Fruit fly (Drosophila melanogaster) whole organism, wandering third instar larva: ENCODE data around the gene GstO1.

Experiments used
- CG9705 ChIP-seq: fragments of 200-800 bp; sonication (Bioruptor generic); optimal IDR thresholded peaks from 2 replicates; lab custom pipeline; 2018; ENCODE audit warnings: missing biosample characterization, mild to moderate bottlenecking, missing genetic modification characterization
- GATAd ChIP-seq: sonication (Bioruptor generic); optimal IDR thresholded peaks from 2 replicates; lab custom pipeline; 2016; ENCODE audit warnings: missing biosample characterization, missing genetic modification characterization
- Hr83 ChIP-seq: fragments of 200-300 bp; sonication (Bioruptor generic); optimal IDR thresholded peaks from 2 replicates; lab custom pipeline; 2016; ENCODE audit warnings: missing biosample characterization, mild to moderate bottlenecking, missing genetic modification characterization, moderate library complexity; ENCODE audit not compliant: poor library complexity, severe bottlenecking
- Myc ChIP-seq: fragments of >200 bp; optimal IDR thresholded peaks from 2 replicates; lab custom pipeline; 2017
- OdsH ChIP-seq: fragments of 200-800 bp; sonication (Bioruptor generic); optimal IDR thresholded peaks from 2 replicates; lab custom pipeline; 2016; ENCODE audit warnings: missing biosample characterization, mild to moderate bottlenecking, missing genetic modification characterization
- br ChIP-seq: fragments of 200-800 bp; sonication (Bioruptor generic); optimal IDR thresholded peaks from 2 replicates; lab custom pipeline; 2016; ENCODE audit warnings: missing biosample characterization, missing genetic modification characterization
- brk ChIP-seq: fragments of 200-800 bp; sonication (Bioruptor generic); optimal IDR thresholded peaks from 2 replicates; lab custom pipeline; 2016; ENCODE audit warnings: missing biosample characterization, mild to moderate bottlenecking, missing genetic modification characterization
- h ChIP-seq: fragments of 200-800 bp; sonication (Bioruptor generic); optimal IDR thresholded peaks from 3 replicates; lab custom pipeline; 2016; ENCODE audit warnings: missing biosample characterization, mild to moderate bottlenecking, missing genetic modification characterization
- lola ChIP-seq: fragments of >200 bp; optimal IDR thresholded peaks from 2 replicates; lab custom pipeline; 2017; ENCODE audit warnings: missing biosample characterization, missing genetic modification characterization
- psq ChIP-seq: fragments of 200-800 bp; sonication (Bioruptor generic); optimal IDR thresholded peaks from 3 replicates; lab custom pipeline; 2017; ENCODE audit warnings: missing biosample characterization, mild to moderate bottlenecking, missing genetic modification characterization, moderate library complexity
- sage ChIP-seq: fragments of 200-800 bp; sonication (Bioruptor generic); optimal IDR thresholded peaks from 2 replicates; lab custom pipeline; 2016; ENCODE audit warnings: missing biosample characterization, mild to moderate bottlenecking, missing genetic modification characterization
- tai ChIP-seq: sonication (Bioruptor generic); optimal IDR thresholded peaks from 2 replicates; lab custom pipeline; 2016; ENCODE audit warnings: missing biosample characterization, missing genetic modification characterization

DNA sequence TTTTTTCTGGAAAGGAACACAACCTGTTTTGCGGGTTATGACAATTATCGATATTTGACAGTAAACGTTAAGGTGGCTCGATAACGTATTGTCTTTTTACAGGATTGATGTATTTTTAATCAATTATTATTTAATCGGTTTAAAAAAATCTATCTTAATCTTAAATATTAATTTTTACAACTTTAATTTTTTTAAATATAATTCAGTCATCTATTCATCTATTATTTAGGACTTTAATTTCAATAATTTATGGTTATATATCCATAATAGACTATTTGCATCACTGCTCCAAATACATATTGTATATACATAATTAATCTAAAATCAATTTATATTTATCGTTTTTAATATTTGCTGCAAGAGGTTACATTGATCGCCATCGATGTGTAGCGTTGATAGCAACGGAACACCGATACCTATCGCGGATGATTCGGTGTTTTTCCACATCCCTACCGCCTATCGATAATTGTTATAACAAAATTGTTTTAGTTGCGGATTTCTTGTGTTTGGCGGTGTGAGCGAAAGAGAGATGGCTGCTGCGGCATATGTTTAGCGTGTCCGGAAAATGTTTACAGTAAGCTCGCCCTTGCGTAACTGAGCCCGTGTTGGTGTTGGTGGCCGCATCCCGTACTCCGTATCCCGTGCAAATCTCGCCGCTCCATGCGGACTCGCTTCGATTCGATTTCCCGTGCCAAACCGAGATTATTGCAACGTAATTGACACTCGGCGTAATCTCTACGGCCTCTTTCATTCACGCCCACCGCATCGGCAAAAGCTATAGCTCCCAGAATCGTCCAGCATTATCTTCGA, at the start of gene GstO1, which contains the start of gene foi:
- peak; percentile 83 for TF ChIP-seq Hr83 (GFP tag; lab: Kevin White, UChicago)
- peak; percentile 45 for TF ChIP-seq h (GFP tag; lab: Kevin White, UChicago)
- no peak for TF ChIP-seq CG9705 (GFP tag; lab: Kevin White, UChicago)
- TF ChIP-seq psq (GFP tag; lab: Kevin White, UChicago), result peak; percentile 35
- no peak for TF ChIP-seq GATAd
- no peak for TF ChIP-seq br
- no peak for TF ChIP-seq brk (GFP tag; lab: Kevin White, UChicago)
- no peak for TF ChIP-seq Myc (lab: Kevin White, UChicago)
- TF ChIP-seq sage (GFP tag; lab: Kevin White, UChicago), result peak; percentile 17
- TF ChIP-seq OdsH (GFP tag; lab: Kevin White, UChicago), result no peak
- no peak for TF ChIP-seq lola (GFP tag; lab: Kevin White, UChicago)
- no peak for TF ChIP-seq tai (GFP tag; lab: Kevin White, UChicago)
